Worm (Caenorhabditis elegans): ENCODE results near the gene chil-10.

ce11 chrX:975236-975535 lies 17.5 kb downstream of the chil-10 start:
- TF ChIP-seq php-3 (GFP tag; IDR thresholded peaks at IDR 0.05) (no peak), set-16 (GFP tag; IDR thresholded peaks at IDR 0.05) (no peak), madf-5 (GFP tag; IDR thresholded peaks at IDR 0.05) (no peak), nhr-76 (tag; optimal IDR thresholded peaks at IDR 0.05) (no peak), pha-4 (GFP tag; IDR thresholded peaks at IDR 0.05) (no peak), pha-4 (tag; optimal IDR thresholded peaks at IDR 0.05) (no peak), lin-15B (tag; optimal IDR thresholded peaks at IDR 0.05) (no peak), hlh-11 (tag; optimal IDR thresholded peaks at IDR 0.05) (no peak), T26A8.4 (GFP tag; IDR thresholded peaks at IDR 0.05) (no peak), skn-1 (tag; optimal IDR thresholded peaks at IDR 0.05) (no peak), dmd-6 (GFP tag; IDR thresholded peaks at IDR 0.05) (no peak)
